Worm (Caenorhabditis elegans) whole organism, L3 larva: ENCODE measurements around the gene F54H5.5.

Source experiments
- ceh-28 ChIP-seq: fragments of 150-350 bp; optimal IDR thresholded peaks from 2 replicates; lab custom pipeline; 2014; ENCODE audit warnings: missing biosample characterization, missing genetic modification reagents, missing genetic modification characterization
- ceh-9 ChIP-seq: sonication (generic microtip); optimal IDR thresholded peaks from 2 replicates; lab custom pipeline; 2018; ENCODE audit warnings: missing biosample characterization, missing genetic modification characterization
- elt-3 ChIP-seq, 3 experiments: fragments of 150-350 bp in 1 of 3; sonication (generic microtip) in 2 of 3; optimal IDR thresholded peaks; 2 replicates in 2 of 3; 4 replicates in 1 of 3; lab custom pipeline; 2014 to 2017; ENCODE audit warnings: missing biosample characterization in 3 of 3, missing genetic modification characterization in 3 of 3
- fos-1 ChIP-seq: fragments of 150-350 bp; optimal IDR thresholded peaks from 2 replicates; lab custom pipeline; 2014; ENCODE audit warnings: missing biosample characterization, missing genetic modification characterization
- mml-1 ChIP-seq: fragments of 150-350 bp; sonication (generic microtip); optimal IDR thresholded peaks from 3 replicates; lab custom pipeline; 2014; ENCODE audit warnings: missing biosample characterization, missing genetic modification characterization
- nhr-11 ChIP-seq: fragments of 150-350 bp; optimal IDR thresholded peaks from 2 replicates; lab custom pipeline; 2014; ENCODE audit warnings: missing biosample characterization, missing genetic modification characterization
- nhr-28 ChIP-seq: fragments of 150-350 bp; optimal IDR thresholded peaks from 2 replicates; lab custom pipeline; 2014; ENCODE audit warnings: missing biosample characterization, missing genetic modification characterization
- pqm-1 ChIP-seq: fragments of 150-350 bp; optimal IDR thresholded peaks from 2 replicates; lab custom pipeline; 2017; ENCODE audit warnings: missing biosample characterization, missing genetic modification characterization, inconsistent platforms
- sea-2 ChIP-seq: fragments of 150-350 bp; sonication (generic microtip); optimal IDR thresholded peaks from 4 replicates; lab custom pipeline; 2014; ENCODE audit warnings: missing biosample characterization, missing genetic modification reagents, missing genetic modification characterization
- tbx-2 ChIP-seq: sonication (generic microtip); optimal IDR thresholded peaks from 2 replicates; lab custom pipeline; 2016; ENCODE audit warnings: mild to moderate bottlenecking, missing genetic modification characterization, missing compliant biosample characterization
- unc-62 ChIP-seq: fragments of 150-350 bp; sonication (generic microtip); optimal IDR thresholded peaks from 4 replicates; lab custom pipeline; 2014; ENCODE audit warnings: missing biosample characterization, missing genetic modification reagents, missing genetic modification characterization

DNA sequence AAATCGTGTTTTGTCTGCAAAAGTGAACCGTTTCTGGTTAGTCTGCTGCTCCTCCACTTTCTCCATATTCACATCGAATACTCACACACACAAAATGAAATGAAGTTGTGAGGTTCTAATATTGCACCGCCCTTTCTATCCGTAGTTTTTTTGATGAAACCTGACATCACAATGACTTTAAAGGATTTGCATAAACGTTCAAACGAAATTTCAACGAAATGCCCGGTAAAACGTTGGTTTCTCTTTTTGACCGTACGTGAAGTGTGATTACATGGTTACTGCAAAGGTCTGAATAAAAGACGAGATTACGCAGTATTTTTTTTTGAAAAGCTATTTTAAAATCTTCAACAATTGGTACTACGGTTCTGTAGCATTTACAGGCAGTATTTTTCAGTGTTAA is 27.2 kb upstream of the F54H5.5 start, which contains the start of gene T19D12.9:
- TF ChIP-seq unc-62 (GFP tag; lab: Kevin White, UChicago), result no peak
- no peak for TF ChIP-seq ceh-28 (tag; lab: Kevin White, UChicago)
- TF ChIP-seq elt-3 (tag; optimal IDR thresholded peaks at IDR 0.05; lab: Kevin White, UChicago), result no peak
- TF ChIP-seq sea-2 (GFP tag; lab: Kevin White, UChicago), result no peak
- no peak for TF ChIP-seq nhr-11 (tag; lab: Kevin White, UChicago)
- no peak for TF ChIP-seq ceh-9 (tag; lab: Kevin White, UChicago)
- TF ChIP-seq fos-1 (tag; lab: Kevin White, UChicago), result no peak
- no peak for TF ChIP-seq mml-1 (tag; lab: Kevin White, UChicago)
- TF ChIP-seq pqm-1, result no peak
- no peak for TF ChIP-seq nhr-28 (tag; lab: Kevin White, UChicago)
- no peak for TF ChIP-seq tbx-2 (tag; lab: Kevin White, UChicago)
